Fruit fly (Drosophila melanogaster) ovary, adult (tissue): Measurements from ENCODE around the gene mRpS25.

Experiments used
- CG17801 ChIP-seq: fragments of 200-800 bp; optimal IDR thresholded peaks from 2 replicates; lab custom pipeline; 2019; ENCODE audit warnings: missing biosample characterization, mild to moderate bottlenecking, missing genetic modification characterization, moderate library complexity; ENCODE audit not compliant: partially characterized antibody

mRpS25 gene

DNA sequence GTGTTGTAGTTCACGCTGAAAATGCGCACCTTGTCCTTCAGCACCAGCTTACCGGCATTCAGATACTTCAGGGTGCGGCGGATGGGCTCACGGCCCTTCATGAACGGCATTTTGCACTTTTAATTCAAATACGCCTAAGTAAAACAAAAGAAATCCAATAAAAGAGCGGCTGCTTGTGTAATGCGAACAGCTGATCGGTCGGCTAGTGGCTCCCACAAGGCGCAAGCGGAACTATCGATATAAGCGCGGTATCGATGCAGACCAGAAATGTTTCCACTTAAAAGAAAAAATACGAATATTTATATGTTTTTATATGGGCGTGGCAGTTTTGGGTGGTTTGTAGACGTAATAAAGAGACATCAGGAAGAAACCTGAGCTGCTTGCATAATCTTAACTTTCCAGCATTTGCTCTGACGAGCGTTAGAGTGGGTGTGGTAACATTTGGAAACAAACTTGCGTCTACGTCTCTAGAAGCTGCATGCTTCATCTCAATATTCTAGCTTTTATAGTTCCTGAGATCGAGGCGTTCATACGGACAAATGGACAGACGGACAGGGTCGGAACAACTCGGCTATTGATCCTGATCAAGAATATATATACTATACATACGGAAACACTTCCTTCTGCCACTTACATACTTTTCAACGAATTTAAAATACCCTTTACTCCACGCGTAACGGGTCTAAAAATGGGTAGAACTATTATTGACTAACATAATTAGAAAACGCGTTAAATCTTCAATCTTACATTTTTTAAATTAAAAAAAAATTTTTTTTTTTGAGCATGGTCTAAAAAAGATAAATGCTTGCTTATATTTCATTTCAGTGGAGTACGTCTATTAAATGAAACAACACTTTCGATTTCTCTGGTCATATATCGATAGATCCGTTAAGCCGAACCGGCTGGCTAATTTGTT is at the start of gene mRpS25, which contains the start of gene nmdyn-D6:
mRpS25 (minus strand) TSS at position 199 of the 916 bp plus-strand sequence.
nmdyn-D6 (plus strand) TSS at position 894 of the 916 bp plus-strand sequence.
- TF ChIP-seq CG17801: no peak

dm6 chrX:14629411-14629810 is 46.6 kb upstream of the mRpS25 start:
- TF ChIP-seq CG17801: no peak

DNA sequence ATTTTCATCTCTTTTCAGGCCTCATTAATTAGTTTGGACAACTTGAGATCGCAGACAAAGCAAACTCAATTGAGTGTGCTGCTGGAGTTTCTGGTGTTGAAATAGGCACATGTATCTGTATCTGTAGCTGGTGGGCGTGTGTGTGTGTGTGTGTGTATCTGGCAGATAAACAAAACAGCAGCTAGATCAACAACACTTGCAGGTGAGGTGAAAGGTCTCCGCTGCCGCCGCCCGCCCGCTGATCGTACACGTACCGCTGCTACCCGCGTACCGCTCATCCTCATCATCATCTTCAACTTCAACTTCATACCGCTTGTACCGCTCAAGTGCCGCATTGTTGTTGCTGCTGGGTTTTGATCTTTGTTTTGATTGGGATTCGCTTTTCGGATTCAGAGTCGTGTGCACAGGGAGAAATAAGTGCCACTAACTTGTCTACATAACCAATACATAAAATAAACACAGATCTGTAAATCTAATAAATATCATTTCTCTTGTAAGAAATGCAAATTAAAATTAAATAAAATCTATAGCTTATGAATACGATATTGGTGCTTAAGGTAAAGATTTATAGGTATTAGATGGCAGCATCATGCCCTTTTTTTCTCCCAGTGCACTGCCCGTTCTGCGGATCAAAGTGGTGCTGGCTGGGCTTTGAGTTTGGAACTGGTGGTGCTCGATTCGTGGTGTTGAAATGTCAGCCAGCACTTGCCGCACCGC is 44.5 kb upstream of the mRpS25 start:
- no peak for TF ChIP-seq CG17801

DNA sequence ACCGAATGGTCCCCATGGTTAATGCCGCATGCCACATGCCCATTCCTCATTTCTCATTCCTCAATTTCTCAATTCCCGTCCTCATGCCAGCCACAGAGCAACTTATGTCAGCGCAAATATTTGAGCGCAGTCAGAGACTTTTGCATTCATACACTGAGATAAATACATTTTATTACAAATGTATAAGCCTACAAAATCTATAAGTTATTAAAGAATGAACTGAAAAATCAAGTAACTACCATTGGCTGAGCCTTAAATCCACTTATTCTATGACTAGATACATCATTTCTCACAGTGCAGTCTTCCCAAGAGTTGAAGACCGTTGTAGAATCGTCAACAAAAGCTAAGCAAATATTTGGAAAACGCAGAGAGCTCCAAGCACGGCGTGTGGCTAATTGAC is 39.4 kb upstream of the mRpS25 start:
- TF ChIP-seq CG17801: no peak

- no peak for TF ChIP-seq CG17801
Measured at dm6 chrX:14621464-14621863, 38.7 kb upstream of the mRpS25 start.

DNA sequence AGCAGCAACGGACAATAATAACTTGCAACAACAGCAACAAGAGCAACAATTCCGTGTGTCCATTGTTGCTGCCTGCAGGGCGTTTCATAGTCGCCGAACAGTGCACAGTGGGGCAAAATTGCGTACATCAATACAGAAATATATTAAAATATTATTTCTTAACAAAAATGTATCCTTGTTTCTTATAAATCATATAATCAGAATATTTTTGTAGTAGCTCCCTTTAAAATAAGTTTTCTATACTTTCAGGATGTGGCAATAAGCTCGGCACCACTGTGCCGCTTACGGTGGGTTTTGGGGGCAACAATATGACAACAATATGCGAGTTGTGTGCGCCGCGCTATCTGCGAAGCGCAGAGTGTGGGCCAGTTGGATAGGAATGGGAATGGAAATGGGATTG is 29.5 kb upstream of the mRpS25 start:
- TF ChIP-seq CG17801: no peak

DNA sequence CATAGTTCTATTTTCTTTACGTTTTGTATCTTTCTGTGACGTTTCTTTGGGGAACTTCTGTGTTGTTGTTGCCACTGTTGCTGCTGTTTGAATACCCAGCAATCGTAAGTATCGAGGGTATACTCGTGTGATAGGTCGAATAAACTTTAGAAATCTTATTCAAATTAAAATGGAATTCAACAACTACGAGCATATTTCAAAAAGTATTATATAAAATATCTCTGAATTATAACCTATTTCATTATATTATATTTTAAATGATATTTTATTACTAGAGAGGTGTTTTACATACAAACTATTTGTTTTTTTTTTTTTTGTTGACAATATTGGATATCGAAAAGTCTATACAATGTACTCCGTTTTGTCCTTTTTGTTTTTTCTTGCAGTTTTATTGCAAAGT is 26.4 kb upstream of the mRpS25 start:
- no peak for TF ChIP-seq CG17801

dm6 chrX:14606873-14607272 is 24.1 kb upstream of the mRpS25 start:
- TF ChIP-seq CG17801: peak; percentile 22

- no peak for TF ChIP-seq CG17801
Measured at dm6 chrX:14603600-14604182, 20.9 kb upstream of the mRpS25 start.

DNA sequence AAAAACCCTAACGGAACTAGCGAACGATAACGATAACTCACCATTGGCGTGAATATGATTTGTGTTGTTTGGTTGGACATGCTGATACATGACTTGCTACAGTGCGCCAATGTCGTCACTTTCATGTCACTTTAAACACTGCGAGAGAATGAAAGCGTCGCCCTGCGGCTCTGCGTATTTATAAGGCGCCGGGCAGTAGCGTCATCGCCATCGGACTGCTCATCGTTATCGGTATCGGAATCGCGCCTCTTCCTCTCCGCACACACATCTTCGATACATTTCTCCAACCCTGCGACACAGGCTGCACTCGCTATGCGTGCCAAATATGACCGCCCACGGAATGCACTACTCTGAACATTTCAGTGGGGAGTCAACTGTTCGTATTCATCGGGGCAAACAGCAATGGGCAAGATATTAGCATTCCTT is 19.7 kb upstream of the mRpS25 start, which contains the start of gene sbm:
sbm (minus strand) TSS at position 160 of the 426 bp plus-strand sequence.
- TF ChIP-seq CG17801: no peak

DNA sequence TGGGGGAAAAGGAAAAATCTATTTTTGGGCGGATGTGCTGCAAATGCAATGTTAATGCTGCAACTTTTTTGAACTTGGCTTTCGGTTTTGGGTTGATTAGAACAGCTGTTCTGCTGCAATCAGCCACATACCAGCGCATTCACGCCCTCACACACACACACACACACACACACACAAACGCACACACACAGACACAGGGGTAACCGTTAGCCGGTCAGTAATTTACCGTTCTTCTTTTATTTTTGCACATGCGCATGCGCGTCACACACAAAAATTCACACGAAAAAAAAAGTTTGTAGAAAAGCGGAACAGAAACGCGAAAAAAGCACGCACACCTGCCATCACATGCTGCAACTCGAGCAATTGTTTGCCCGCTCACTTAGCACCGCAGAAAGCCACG is 19.1 kb upstream of the mRpS25 start:
- TF ChIP-seq CG17801: no peak

- no peak for TF ChIP-seq CG17801
Measured at dm6 chrX:14599431-14599830, 16.6 kb upstream of the mRpS25 start.

dm6 chrX:14598706-14599105 is 15.9 kb upstream of the mRpS25 start:
- no peak for TF ChIP-seq CG17801

DNA sequence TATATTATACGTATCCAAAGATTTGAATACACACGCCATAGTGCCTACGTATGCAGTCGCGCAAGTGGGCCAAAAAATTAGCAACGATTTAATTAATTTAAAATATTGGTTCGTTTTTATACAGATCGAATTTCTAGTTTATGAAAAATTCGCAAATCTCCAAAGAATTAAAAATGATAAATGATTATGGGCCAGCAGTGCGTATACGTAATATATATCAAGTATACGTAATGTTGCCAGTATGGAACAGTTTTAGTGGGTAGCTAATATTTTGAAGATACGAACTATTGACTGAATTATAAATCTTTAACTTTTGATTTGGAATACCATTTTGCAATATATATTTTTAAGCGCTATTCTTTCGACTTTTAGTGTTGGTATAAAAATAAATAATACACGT is 10.3 kb upstream of the mRpS25 start:
- TF ChIP-seq CG17801: no peak

DNA sequence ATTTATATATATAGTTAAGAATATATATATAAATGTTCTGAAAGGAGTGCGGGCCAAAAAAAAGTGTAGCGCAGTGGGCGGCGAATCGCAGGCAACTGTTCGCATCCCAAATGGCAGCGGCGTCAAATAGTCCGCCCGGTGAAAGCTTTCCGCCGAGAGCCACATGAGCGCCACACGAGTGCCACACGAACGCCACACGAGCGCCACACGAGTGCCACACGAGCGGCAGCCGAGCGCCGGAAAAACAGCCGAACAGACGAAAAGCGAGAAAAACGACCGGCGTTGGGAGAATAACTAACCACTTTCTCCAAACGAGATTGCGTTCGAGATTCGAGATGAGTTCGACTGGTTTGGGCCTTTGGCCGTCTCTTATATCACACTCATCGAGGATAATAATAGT is 8.7 kb upstream of the mRpS25 start:
- no peak for TF ChIP-seq CG17801

dm6 chrX:14588996-14589621 is 6.3 kb upstream of the mRpS25 start:
- TF ChIP-seq CG17801: no peak

dm6 chrX:14588509-14588908 is 5.7 kb upstream of the mRpS25 start:
- TF ChIP-seq CG17801: no peak
